Worm (Caenorhabditis elegans) whole organism, L4/young adult: ENCODE measurements around the gene alfa-1.

Source experiments
- W03F9.2 ChIP-seq: fragments of 150-350 bp; optimal IDR thresholded peaks from 2 replicates; lab custom pipeline; 2014; ENCODE audit warnings: missing biosample characterization, missing genetic modification characterization
- dao-5 ChIP-seq: sonication (generic microtip); optimal IDR thresholded peaks from 2 replicates; lab custom pipeline; 2016; ENCODE audit warnings: missing genotype, missing genetic modification characterization, moderate library complexity, missing compliant biosample characterization
- him-1 ChIP-seq: sonication (generic microtip); optimal IDR thresholded peaks from 2 replicates; lab custom pipeline; 2016; ENCODE audit warnings: missing genotype, missing genetic modification reagents, missing genetic modification characterization, missing compliant biosample characterization

The alfa-1 gene

DNA sequence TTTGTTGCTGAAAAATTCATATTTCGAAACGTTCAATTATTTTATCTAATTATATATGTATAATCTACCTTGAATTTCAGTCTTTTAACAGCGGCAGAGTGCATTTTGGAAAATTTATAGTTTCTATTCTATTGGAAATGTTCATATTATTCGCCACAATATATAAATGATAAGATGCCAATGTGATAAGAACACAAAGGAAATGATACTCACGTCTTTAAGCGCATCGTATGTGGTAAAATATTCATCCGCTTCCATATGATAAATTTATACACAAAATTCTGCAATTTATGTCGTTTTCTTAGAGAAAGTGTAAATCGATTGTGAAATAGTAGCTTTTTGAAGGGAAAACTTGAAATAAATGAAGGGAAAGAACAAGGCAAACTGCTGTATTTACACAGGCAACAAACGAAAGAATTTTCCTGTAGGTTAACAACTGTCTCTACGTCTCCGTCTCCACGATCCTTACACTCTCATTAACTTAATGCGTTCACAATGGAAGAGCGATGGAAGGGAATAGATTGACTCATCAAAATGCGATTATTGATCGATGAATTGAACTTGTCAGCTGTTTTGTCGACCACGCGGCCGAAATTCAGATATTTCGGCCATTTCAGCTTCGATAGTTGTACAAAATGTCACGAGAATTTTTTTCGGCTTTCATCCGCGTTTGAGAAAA is at the start of gene alfa-1:
Gene alfa-1 (minus strand): TSS at position 515 of the 679 bp plus-strand sequence.
- TF ChIP-seq him-1 (no peak), dao-5 (tag; lab: Kevin White, UChicago) (no peak), W03F9.2 (tag; lab: Kevin White, UChicago) (no peak)

DNA sequence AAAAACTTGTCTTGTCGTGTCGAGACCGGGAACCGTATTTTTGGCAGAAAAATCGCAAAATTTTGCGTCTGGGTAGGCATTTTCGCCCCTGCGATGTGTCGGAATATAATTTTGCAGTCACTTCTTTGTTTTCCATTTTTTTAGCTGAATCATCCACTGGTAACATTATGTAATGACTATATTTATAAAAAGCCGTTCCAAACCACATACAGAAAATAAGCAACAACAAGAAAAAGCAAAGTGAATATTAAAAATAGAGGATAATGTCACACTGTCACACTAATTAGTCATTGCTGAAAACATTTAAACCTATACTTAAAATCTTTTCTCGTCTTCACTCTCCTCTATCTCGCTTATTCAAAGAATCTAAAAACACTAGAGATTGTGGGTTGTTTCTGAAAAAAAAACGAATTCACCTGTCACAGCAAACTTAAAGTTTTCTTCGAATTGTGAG is 47.0 kb upstream of the alfa-1 start, which contains the start of gene sre-1:
Gene sre-1 (plus strand): TSS at position 404 of the 454 bp plus-strand sequence.
- TF ChIP-seq him-1 = no peak

DNA sequence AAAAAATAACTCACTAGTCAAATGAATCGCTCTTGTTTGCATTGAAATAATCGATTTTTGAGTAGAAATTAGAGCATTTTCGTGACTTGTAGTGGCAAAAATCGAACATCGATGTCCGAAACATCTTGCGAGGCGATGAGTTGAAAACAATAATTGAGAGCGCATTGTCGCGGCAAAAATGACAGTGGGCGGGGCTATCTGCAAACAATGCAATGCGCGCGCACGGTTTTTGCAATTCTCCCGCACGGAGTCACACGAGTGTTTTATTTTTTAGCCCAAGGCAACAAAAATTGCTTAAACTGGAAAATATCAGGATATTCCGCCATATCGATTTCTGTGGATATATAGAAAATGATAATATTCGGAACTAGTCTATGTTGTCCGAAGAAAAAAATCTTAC is 46.2 kb upstream of the alfa-1 start, which contains the start of gene B0495.9:
Gene B0495.9 (minus strand): TSS at position 171 of the 400 bp plus-strand sequence.
- no peak for TF ChIP-seq dao-5 (tag; lab: Kevin White, UChicago)
- TF ChIP-seq W03F9.2 (tag; lab: Kevin White, UChicago) = peak; percentile 14
- TF ChIP-seq him-1 = peak; percentile 78

DNA sequence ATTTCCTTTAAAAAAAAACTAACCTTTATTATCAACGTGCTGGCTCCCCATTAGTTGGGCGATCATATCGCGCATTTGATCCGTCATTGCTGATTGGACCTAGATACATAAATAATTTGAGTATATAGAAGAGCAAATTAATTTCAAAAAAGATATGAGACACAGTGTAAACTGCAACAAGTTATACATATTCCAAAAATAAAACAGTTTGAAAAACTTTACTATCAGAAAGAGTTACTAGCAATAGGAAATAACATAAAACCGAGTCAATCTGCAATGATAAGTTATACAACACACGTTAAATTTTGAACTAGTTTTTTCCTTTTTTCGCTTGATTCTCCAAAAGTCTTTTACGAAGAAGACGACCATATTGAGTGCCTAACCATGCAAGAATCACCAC is 45.1 kb upstream of the alfa-1 start, which contains the start of gene luc-7L:
Gene luc-7L (minus strand): TSS at position 101 of the 400 bp plus-strand sequence.
- TF ChIP-seq him-1 (no peak), dao-5 (tag; lab: Kevin White, UChicago) (no peak), W03F9.2 (tag; lab: Kevin White, UChicago) (no peak)

DNA sequence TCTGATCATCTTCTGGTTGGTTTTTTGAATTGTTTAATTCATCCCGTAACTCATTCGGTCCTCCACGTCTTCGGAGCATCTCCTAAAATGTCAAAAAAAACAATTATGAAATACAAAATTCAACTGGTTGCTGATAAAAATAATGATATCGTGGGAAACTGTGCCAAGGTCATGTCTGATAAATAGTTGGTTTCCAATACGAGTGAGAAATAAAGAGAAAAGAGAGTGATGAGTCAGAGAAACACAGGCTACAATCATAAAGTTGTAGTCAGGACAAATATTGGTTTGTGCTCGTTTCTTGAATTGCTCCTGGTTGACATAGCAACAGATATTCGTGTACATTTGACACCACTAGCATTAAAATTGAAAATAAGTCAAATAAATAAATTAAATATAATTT is 42.8 kb upstream of the alfa-1 start, which contains the start of gene B0495.7:
Gene B0495.7 (minus strand): TSS at position 82 of the 400 bp plus-strand sequence.
- TF ChIP-seq dao-5 (tag; lab: Kevin White, UChicago) = no peak
- no peak for TF ChIP-seq W03F9.2 (tag; lab: Kevin White, UChicago)
- no peak for TF ChIP-seq him-1

DNA sequence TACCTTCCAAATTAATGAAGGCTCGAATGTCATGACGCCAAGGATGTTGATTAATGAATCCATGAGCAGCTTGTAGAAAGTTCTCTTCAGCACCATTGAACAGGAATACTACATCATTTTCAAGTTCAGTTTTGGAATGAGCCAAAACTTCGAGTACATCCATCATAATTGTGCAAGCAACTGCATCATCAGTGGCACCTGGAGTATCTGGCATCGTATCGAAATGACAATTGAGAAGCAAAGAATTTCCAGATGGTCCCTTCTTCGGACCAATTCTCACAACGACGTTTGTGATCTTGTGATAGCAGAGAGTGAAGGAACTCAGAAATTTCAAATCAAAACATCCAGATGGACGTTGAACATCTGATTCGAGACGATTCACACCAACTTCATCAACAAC is 42.1 kb upstream of the alfa-1 start:
- TF ChIP-seq dao-5 (tag; lab: Kevin White, UChicago) = no peak
- no peak for TF ChIP-seq W03F9.2 (tag; lab: Kevin White, UChicago)
- TF ChIP-seq him-1 = no peak

DNA sequence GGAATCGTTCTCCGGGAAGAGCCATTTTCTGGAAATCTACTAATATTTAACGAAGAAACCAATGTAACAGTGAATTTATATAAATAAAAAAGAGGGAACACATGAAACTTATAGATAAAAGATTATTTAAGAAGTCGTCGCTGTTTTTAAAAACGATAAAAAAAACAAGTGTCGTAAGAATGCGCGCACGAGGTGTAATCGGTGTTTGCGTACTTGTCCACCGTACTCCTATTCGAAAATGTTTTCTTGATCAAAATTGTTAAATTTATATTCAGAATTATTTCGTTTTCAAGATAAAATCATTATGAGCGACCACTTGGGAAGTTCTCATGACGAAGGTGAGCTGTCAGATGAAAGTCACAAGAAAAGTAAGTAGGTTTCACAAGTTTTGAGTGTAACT is 36.7 kb upstream of the alfa-1 start, which contains the start of the genes moa-2 and cdk-11.1:
Gene moa-2 (minus strand): TSS at position 25 of the 400 bp plus-strand sequence.
Gene cdk-11.1 (plus strand): TSS at position 227 of the 400 bp plus-strand sequence.
- TF ChIP-seq him-1 (no peak), dao-5 (tag; lab: Kevin White, UChicago) (no peak), W03F9.2 (tag; lab: Kevin White, UChicago) (no peak)

DNA sequence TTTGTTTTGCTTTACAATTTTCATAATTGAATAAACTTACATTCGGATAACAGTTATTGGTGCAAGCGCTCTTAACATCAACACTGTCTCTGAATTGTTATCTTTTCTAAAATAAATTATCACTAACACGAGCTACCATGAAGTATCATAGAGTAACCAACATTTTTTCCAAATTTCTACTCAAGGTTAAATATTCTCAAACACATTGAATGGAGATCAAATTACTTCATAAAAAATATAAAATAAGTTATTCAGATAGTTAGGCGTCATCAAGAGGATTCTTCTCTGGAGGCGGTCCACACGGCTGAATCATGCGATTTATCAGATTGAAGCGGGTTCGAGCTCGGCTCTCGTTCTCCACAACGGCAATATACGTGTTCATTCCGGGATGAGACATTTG is 36.1 kb upstream of the alfa-1 start, which contains the start of gene B0495.5:
Gene B0495.5 (minus strand): TSS at position 101 of the 400 bp plus-strand sequence.
- TF ChIP-seq dao-5 (tag; lab: Kevin White, UChicago) = no peak
- TF ChIP-seq him-1 = no peak
- no peak for TF ChIP-seq W03F9.2 (tag; lab: Kevin White, UChicago)

DNA sequence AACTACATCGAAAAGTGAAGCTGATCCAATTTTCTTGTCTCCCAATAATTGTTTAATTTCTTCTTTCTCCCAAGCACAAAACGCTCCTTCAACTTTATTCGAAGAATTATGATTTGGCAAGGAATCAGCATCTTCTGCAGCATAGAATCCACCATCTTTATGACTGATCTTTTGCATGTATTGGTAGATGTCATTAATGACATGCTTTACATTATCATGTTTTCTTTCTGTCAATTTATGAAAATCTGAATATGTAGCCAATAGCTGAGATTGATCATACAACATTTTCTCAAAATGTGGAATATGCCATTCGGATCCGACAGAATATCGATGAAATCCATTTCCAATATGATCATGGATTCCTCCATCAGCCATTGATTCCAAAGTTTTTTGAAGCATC is 34.8 kb upstream of the alfa-1 start:
- TF ChIP-seq him-1 (no peak), dao-5 (tag; lab: Kevin White, UChicago) (no peak), W03F9.2 (tag; lab: Kevin White, UChicago) (no peak)

DNA sequence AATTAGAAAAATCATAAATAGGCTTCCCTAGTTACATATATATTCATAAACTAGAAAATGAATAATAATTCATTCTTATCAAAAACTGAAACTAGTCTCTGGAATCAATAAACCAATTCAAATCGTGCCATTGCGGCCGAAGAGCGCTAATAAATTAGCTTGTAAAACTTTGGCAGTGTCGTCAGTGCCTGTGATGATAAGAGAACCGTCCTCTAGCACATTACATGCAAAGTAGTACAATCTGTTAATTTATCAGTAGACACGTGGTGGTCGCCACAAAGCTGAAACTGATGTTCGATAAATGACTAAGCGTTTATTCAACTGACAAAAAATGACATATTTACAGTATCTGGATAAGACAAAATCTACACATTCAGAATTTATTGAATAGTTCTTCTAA is 33.3 kb upstream of the alfa-1 start:
- TF ChIP-seq dao-5 (tag; lab: Kevin White, UChicago) (no peak), him-1 (no peak), W03F9.2 (tag; lab: Kevin White, UChicago) (no peak)

DNA sequence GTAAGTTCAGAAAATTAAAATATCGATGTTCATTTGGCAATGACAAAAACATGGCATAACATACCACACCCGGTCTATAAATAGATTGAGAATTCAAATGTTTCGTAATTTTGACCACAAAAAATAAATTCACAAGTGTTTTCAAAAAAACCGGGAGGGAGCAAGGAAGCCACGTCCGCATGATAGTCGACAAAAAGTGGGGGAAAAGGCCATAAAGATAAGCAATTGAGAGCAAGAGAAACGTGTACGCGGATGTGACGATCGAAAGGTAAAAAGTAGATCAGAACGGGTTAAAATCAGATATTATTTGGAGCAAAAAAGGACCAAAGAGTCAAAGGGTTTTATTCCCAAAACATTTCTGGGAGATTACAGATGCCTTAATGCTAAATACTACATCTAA is 32.4 kb upstream of the alfa-1 start:
- TF ChIP-seq dao-5 (tag; lab: Kevin White, UChicago) = no peak
- no peak for TF ChIP-seq him-1
- TF ChIP-seq W03F9.2 (tag; lab: Kevin White, UChicago) = no peak

DNA sequence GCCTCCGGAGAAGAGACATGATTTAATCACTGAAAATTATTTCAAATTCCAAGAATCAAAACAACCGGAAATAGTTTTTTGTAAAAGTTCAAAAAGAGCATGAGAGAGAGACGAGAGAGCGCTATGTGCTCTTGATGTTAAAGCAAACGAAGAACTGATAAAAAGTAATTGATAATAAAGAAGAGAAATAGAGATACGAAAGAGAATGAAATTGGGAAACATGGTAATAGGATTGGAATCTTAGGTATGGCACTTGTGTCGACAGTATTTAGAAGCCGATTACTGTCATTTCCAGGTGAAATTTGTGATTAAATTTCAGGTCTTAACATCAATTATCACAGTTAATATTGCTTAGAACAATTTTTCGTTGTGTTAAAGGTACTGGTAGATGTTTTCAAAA is 31.6 kb upstream of the alfa-1 start, which contains the start of gene nhx-2:
Gene nhx-2 (minus strand): TSS at position 29 of the 400 bp plus-strand sequence.
- no peak for TF ChIP-seq dao-5 (tag; lab: Kevin White, UChicago)
- TF ChIP-seq him-1 = no peak
- no peak for TF ChIP-seq W03F9.2 (tag; lab: Kevin White, UChicago)

DNA sequence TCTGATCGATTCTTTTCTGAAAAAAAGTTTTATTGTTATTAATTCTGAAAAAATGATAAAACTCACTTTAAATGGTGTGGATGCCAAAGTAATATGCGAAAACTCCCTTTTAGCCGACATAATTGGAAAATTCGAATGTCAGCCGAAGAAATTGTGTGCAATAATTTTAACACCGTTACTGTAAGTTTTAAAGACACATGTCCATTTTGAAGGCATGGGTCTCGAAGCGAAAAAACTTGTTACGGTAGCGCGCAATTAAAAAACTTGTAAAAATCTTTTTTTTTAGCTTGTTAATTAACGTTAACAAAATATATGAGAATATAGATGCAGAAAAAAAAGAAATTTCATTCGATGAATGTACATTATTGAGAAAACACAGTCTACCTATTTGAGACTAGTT is 28.1 kb upstream of the alfa-1 start, which contains the start of gene pid-1:
Gene pid-1 (minus strand): TSS at position 173 of the 400 bp plus-strand sequence.
- TF ChIP-seq dao-5 (tag; lab: Kevin White, UChicago) = no peak
- TF ChIP-seq W03F9.2 (tag; lab: Kevin White, UChicago) = no peak
- no peak for TF ChIP-seq him-1

DNA sequence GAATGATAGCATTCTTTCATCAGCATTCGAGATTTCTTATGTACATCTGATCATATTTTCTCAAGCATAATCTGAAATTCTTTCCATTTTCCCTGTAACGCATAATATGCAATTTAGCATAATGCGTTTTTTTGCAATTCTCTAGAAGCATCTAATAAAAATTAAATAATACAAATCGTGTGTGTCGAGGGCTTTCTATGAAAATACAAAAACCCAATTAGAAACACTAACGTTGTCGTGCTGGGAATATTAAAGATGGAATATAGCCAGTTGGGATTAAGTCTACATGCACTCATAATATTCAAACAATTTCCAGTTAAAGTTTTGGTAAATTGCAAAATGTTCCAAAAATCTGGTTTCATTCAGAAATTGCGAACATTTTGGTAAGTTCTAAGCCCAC is 22.3 kb upstream of the alfa-1 start, which contains the start of gene F18A1.1:
Gene F18A1.1 (plus strand): TSS at position 301 of the 400 bp plus-strand sequence.
- TF ChIP-seq W03F9.2 (tag; lab: Kevin White, UChicago) (no peak), dao-5 (tag; lab: Kevin White, UChicago) (no peak), him-1 (no peak)
